Worm (Caenorhabditis elegans): ENCODE data around the gene his-1.

The his-1 gene

ce11 chrV:16024917-16025316, 17.4 kb upstream of the his-1 start:
- TF ChIP-seq nhr-129 (tag; optimal IDR thresholded peaks at IDR 0.05) (no peak), Y55F3AM.14 (GFP tag; optimal IDR thresholded peaks at IDR 0.05) (no peak), ceh-16 (tag; optimal IDR thresholded peaks at IDR 0.05) (no peak), unc-55 (GFP tag; optimal IDR thresholded peaks at IDR 0.05) (no peak), elt-1 (tag; optimal IDR thresholded peaks at IDR 0.05) (no peak), mdl-1 (tag; optimal IDR thresholded peaks at IDR 0.05) (no peak), lin-13 (GFP tag; optimal IDR thresholded peaks at IDR 0.05) (no peak), R02D3.7 (tag; optimal IDR thresholded peaks at IDR 0.05) (no peak), sma-3 (GFP tag; optimal IDR thresholded peaks at IDR 0.05) (no peak), ztf-1 (GFP tag; conservative IDR thresholded peaks at IDR 0.05) (no peak), nhr-12 (tag; optimal IDR thresholded peaks at IDR 0.05) (no peak), unc-62 (GFP tag; optimal IDR thresholded peaks at IDR 0.05) (no peak), mab-5 (tag; optimal IDR thresholded peaks at IDR 0.05) (no peak), mbf-1 (tag; optimal IDR thresholded peaks at IDR 0.05) (no peak), C34F6.9 (tag; optimal IDR thresholded peaks at IDR 0.05) (no peak), egl-27 (tag; optimal IDR thresholded peaks at IDR 0.05) (no peak), crh-2 (tag; optimal IDR thresholded peaks at IDR 0.05) (no peak)

- TF ChIP-seq nhr-11 (tag; optimal IDR thresholded peaks at IDR 0.05) (no peak), unc-55 (GFP tag; optimal IDR thresholded peaks at IDR 0.05) (no peak), ceh-16 (tag; optimal IDR thresholded peaks at IDR 0.05) (no peak), sma-3 (GFP tag; optimal IDR thresholded peaks at IDR 0.05) (no peak)
Measured at ce11 chrV:16029237-16029636, 13.1 kb upstream of the his-1 start.

- TF ChIP-seq nhr-237 (tag; optimal IDR thresholded peaks at IDR 0.05) (no peak), ama-1 (optimal IDR thresholded peaks at IDR 0.05) (no peak), sma-3 (GFP tag; optimal IDR thresholded peaks at IDR 0.05) (no peak), ztf-4 (tag; optimal IDR thresholded peaks at IDR 0.05) (no peak), ceh-16 (tag; optimal IDR thresholded peaks at IDR 0.05) (no peak), lin-39 (tag; optimal IDR thresholded peaks at IDR 0.05) (no peak), blmp-1 (tag; optimal IDR thresholded peaks at IDR 0.05; ENCODE audit: insufficient read depth) (no peak), sem-4 (tag; optimal IDR thresholded peaks at IDR 0.05) (no peak), nhr-21 (tag; optimal IDR thresholded peaks at IDR 0.05) (no peak), nhr-6 (tag; optimal IDR thresholded peaks at IDR 0.05) (no peak), gmeb-1 (tag; optimal IDR thresholded peaks at IDR 0.05) (no peak)
Measured at ce11 chrV:16031571-16031970, 10.7 kb upstream of the his-1 start, which contains the start of gene T10C6.7. Gene T10C6.7 (minus strand): TSS chrV:16031713.

DNA sequence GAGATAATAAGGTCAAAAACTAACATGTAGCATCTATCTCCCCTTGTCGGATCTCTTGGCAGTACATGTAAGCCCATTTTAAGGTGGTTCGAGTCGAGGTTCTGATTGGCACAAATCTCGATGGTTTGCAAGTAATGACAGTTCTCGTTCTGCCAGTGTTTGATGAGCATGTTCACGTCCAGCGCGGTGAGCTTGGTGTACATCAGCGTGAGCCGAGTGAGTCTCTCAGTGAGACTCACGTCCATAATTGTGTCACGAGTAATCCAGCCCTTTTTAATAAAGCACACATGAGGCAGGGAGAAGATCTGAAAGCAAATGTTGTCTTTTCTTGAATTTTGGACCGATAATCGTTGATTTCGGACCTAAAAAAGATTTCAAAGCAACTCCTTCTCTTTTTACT, 9.6 kb upstream of the his-1 start, which contains the start of gene T10C6.16:
T10C6.16 (minus strand) TSS at position 245 of the 400 bp plus-strand sequence.
- no peak for TF ChIP-seq ceh-16 (tag; optimal IDR thresholded peaks at IDR 0.05)
- no peak for TF ChIP-seq aly-2 (tag; optimal IDR thresholded peaks at IDR 0.05)
- no peak for TF ChIP-seq nhr-25 (tag; optimal IDR thresholded peaks at IDR 0.05)
- TF ChIP-seq lin-39 (tag; optimal IDR thresholded peaks at IDR 0.05) = no peak
- no peak for TF ChIP-seq sma-3 (GFP tag; optimal IDR thresholded peaks at IDR 0.05)
- TF ChIP-seq snpc-4 (tag; optimal IDR thresholded peaks at IDR 0.05) = no peak
- no peak for TF ChIP-seq ztf-11 (tag; optimal IDR thresholded peaks at IDR 0.05)
- TF ChIP-seq mbf-1 (tag; optimal IDR thresholded peaks at IDR 0.05) = no peak
- TF ChIP-seq unc-39 (tag; optimal IDR thresholded peaks at IDR 0.05) = no peak
- no peak for TF ChIP-seq lsy-2 (tag; optimal IDR thresholded peaks at IDR 0.05)
- no peak for TF ChIP-seq zag-1 (tag; optimal IDR thresholded peaks at IDR 0.05)
- no peak for TF ChIP-seq lin-11 (tag; optimal IDR thresholded peaks at IDR 0.05)
- TF ChIP-seq C34F6.9 (tag; optimal IDR thresholded peaks at IDR 0.05) = no peak
- TF ChIP-seq nhr-23 (tag; optimal IDR thresholded peaks at IDR 0.05) = no peak
- no peak for TF ChIP-seq nhr-11 (tag; optimal IDR thresholded peaks at IDR 0.05)

DNA sequence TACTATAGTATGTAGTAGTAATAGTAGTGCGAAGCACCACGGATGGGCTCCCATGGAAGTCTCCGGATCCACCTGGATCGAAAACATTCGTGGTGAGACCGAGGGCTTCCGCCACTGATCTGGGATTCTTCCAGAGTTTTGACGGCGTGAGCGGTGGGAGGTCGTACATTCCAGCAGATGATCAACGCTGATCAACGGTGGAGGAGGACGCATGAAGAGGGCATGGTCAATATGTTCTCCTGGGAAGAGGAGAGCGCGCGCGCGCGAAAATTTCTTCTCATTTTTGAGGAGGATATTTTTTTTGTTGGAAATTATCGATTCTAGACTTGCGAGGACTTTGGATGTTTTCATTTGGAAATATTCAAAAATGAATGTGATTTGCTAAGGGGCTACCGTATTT, 8.8 kb upstream of the his-1 start:
- no peak for TF ChIP-seq nhr-21 (tag; optimal IDR thresholded peaks at IDR 0.05)
- no peak for TF ChIP-seq sem-4 (tag; optimal IDR thresholded peaks at IDR 0.05)
- no peak for TF ChIP-seq ZK546.5 (tag; optimal IDR thresholded peaks at IDR 0.05)
- TF ChIP-seq lin-39 (tag; optimal IDR thresholded peaks at IDR 0.05) = no peak
- no peak for TF ChIP-seq Y55F3AM.14 (GFP tag; optimal IDR thresholded peaks at IDR 0.05)
- no peak for TF ChIP-seq alr-1 (tag; optimal IDR thresholded peaks at IDR 0.05)
- TF ChIP-seq dmd-4 (tag; optimal IDR thresholded peaks at IDR 0.05) = no peak
- TF ChIP-seq mbf-1 (tag; optimal IDR thresholded peaks at IDR 0.05) = no peak
- TF ChIP-seq R02D3.7 (tag; optimal IDR thresholded peaks at IDR 0.05) = no peak
- TF ChIP-seq F13H6.1 (tag; optimal IDR thresholded peaks at IDR 0.05) = no peak

All from whole organism, L2 larva.